Worm (Caenorhabditis elegans): ENCODE measurements around the gene trpp-6.

ce11 chrV:9985227-9985864, 6.3 kb upstream of the trpp-6 start:
- TF ChIP-seq tab-1 (GFP tag; IDR thresholded peaks at IDR 0.05) (no peak), ztf-29 (GFP tag; IDR thresholded peaks at IDR 0.05) (no peak), ztf-23 (GFP tag; IDR thresholded peaks at IDR 0.05) (no peak), flt-1 (GFP tag; IDR thresholded peaks at IDR 0.05) (no peak)

Data from whole organism, midembryonic.